Worm (Caenorhabditis elegans) whole organism, late embryonic: Measurements from ENCODE around the gene cat-2.

ENCODE experiments used
- C08G9.2 ChIP-seq: sonication (generic microtip); optimal IDR thresholded peaks from 2 replicates; lab custom pipeline; 2016; ENCODE audit warnings: mild to moderate bottlenecking, missing genetic modification characterization, moderate library complexity, missing compliant biosample characterization
- F13H6.1 ChIP-seq: sonication (generic microtip); optimal IDR thresholded peaks from 2 replicates; lab custom pipeline; 2016; ENCODE audit warnings: missing genetic modification characterization, missing compliant biosample characterization
- K02D7.2 ChIP-seq: sonication (generic microtip); optimal IDR thresholded peaks from 2 replicates; lab custom pipeline; 2017; ENCODE audit warnings: mild to moderate bottlenecking, missing genetic modification characterization, missing compliant biosample characterization
- K09A11.1 ChIP-seq: sonication (generic microtip); optimal IDR thresholded peaks from 2 replicates; lab custom pipeline; 2017; ENCODE audit warnings: antibody characterized with exemption, mild to moderate bottlenecking, missing genetic modification characterization, missing compliant biosample characterization; ENCODE audit not compliant: insufficient read depth
- T23F11.4 ChIP-seq: fragments of 200-800 bp; sonication (Bioruptor generic); optimal IDR thresholded peaks from 2 replicates; lab custom pipeline; 2018; ENCODE audit warnings: mild to moderate bottlenecking, missing genetic modification characterization, missing compliant biosample characterization
- ahr-1 ChIP-seq: sonication (generic microtip); optimal IDR thresholded peaks from 2 replicates; lab custom pipeline; 2016; ENCODE audit warnings: missing genetic modification characterization, missing compliant biosample characterization
- ama-1 ChIP-seq: fragments of 150-350 bp; optimal IDR thresholded peaks from 2 replicates; lab custom pipeline; 2014
- ceh-19 ChIP-seq: fragments of 200-800 bp; sonication (Bioruptor generic); optimal IDR thresholded peaks from 2 replicates; lab custom pipeline; 2018; ENCODE audit warnings: mild to moderate bottlenecking, missing genetic modification characterization, missing compliant biosample characterization
- ceh-22 ChIP-seq: sonication (generic microtip); optimal IDR thresholded peaks from 2 replicates; lab custom pipeline; 2017; ENCODE audit warnings: missing biosample characterization, missing genetic modification characterization
- ceh-30 ChIP-seq: fragments of 150-350 bp; optimal IDR thresholded peaks from 2 replicates; lab custom pipeline; 2014; ENCODE audit warnings: missing biosample characterization, missing genetic modification characterization
- ceh-31 ChIP-seq: sonication (generic microtip); optimal IDR thresholded peaks from 2 replicates; lab custom pipeline; 2016; ENCODE audit warnings: missing genetic modification characterization, missing compliant biosample characterization
- ceh-6 ChIP-seq: fragments of 200-800 bp; sonication (Bioruptor generic); optimal IDR thresholded peaks from 2 replicates; lab custom pipeline; 2018; ENCODE audit warnings: mild to moderate bottlenecking, missing genetic modification characterization, missing compliant biosample characterization
- ceh-9 ChIP-seq: sonication (generic microtip); optimal IDR thresholded peaks from 2 replicates; lab custom pipeline; 2016; ENCODE audit warnings: mild to moderate bottlenecking, missing genetic modification characterization, inconsistent platforms, missing compliant biosample characterization
- dve-1 ChIP-seq: sonication (generic microtip); optimal IDR thresholded peaks from 2 replicates; lab custom pipeline; 2017; ENCODE audit warnings: antibody characterized with exemption, mild to moderate bottlenecking, missing genetic modification characterization, missing compliant biosample characterization
- elt-2 ChIP-seq: sonication (generic microtip); optimal IDR thresholded peaks from 2 replicates; lab custom pipeline; 2016; ENCODE audit warnings: missing genetic modification reagents, missing genetic modification characterization, missing compliant biosample characterization
- elt-4 ChIP-seq: sonication (generic microtip); optimal IDR thresholded peaks from 2 replicates; lab custom pipeline; 2016; ENCODE audit warnings: missing genetic modification characterization, missing compliant biosample characterization
- ets-4 ChIP-seq: sonication (generic microtip); optimal IDR thresholded peaks from 2 replicates; lab custom pipeline; 2016; ENCODE audit warnings: missing genetic modification characterization, missing compliant biosample characterization
- fax-1 ChIP-seq: sonication (generic microtip); optimal IDR thresholded peaks from 2 replicates; lab custom pipeline; 2016; ENCODE audit warnings: missing genotype, missing genetic modification characterization, missing compliant biosample characterization
- fkh-10 ChIP-seq: fragments of 150-350 bp; optimal IDR thresholded peaks from 2 replicates; lab custom pipeline; 2014; ENCODE audit warnings: missing biosample characterization, missing genetic modification reagents, missing genetic modification characterization
- gmeb-2 ChIP-seq: sonication (generic microtip); optimal IDR thresholded peaks from 2 replicates; lab custom pipeline; 2016; ENCODE audit warnings: missing genetic modification characterization, inconsistent platforms, missing compliant biosample characterization
- hlh-13 ChIP-seq: fragments of 200-800 bp; sonication (Bioruptor generic); optimal IDR thresholded peaks from 2 replicates; lab custom pipeline; 2018; ENCODE audit warnings: mild to moderate bottlenecking, missing genetic modification characterization, missing compliant biosample characterization
- hlh-15 ChIP-seq: sonication (generic microtip); optimal IDR thresholded peaks from 2 replicates; lab custom pipeline; 2016; ENCODE audit warnings: missing genetic modification characterization, missing compliant biosample characterization
- hlh-30 ChIP-seq: sonication (generic microtip); optimal IDR thresholded peaks from 2 replicates; lab custom pipeline; 2017; ENCODE audit warnings: antibody characterized with exemption, missing genetic modification characterization, missing compliant biosample characterization; ENCODE audit not compliant: insufficient read depth
- hlh-8 ChIP-seq: sonication (generic microtip); optimal IDR thresholded peaks from 2 replicates; lab custom pipeline; 2016; ENCODE audit warnings: missing genotype, missing genetic modification characterization, missing compliant biosample characterization
- lim-6 ChIP-seq: sonication (generic microtip); optimal IDR thresholded peaks from 2 replicates; lab custom pipeline; 2016; ENCODE audit warnings: missing genetic modification characterization, missing compliant biosample characterization
- mec-3 ChIP-seq: sonication (generic microtip); optimal IDR thresholded peaks from 2 replicates; lab custom pipeline; 2016; ENCODE audit warnings: borderline replicate concordance, missing genetic modification characterization, missing compliant biosample characterization
- nfya-1 ChIP-seq: sonication (generic microtip); optimal IDR thresholded peaks from 2 replicates; lab custom pipeline; 2017; ENCODE audit warnings: missing genetic modification characterization, mild to moderate bottlenecking, missing compliant biosample characterization, antibody characterized with exemption, moderate library complexity
- nhr-11 ChIP-seq: fragments of 150-350 bp; optimal IDR thresholded peaks from 2 replicates; lab custom pipeline; 2014; ENCODE audit warnings: missing biosample characterization, missing genetic modification characterization
- pax-1 ChIP-seq: fragments of 150-350 bp; optimal IDR thresholded peaks from 2 replicates; lab custom pipeline; 2014; ENCODE audit warnings: missing biosample characterization, missing genetic modification characterization
- pha-4 ChIP-seq: fragments of 150-350 bp; optimal IDR thresholded peaks from 2 replicates; lab custom pipeline; 2018; ENCODE audit warnings: missing biosample characterization, missing genetic modification reagents, missing genetic modification characterization
- pqm-1 ChIP-seq: sonication (generic microtip); optimal IDR thresholded peaks from 2 replicates; lab custom pipeline; 2016; ENCODE audit warnings: missing genetic modification characterization, missing compliant biosample characterization
- pros-1 ChIP-seq: fragments of 150-350 bp; optimal IDR thresholded peaks from 2 replicates; lab custom pipeline; 2014; ENCODE audit warnings: missing biosample characterization, missing genetic modification reagents, missing genetic modification characterization
- ref-2 ChIP-seq: sonication (generic microtip); optimal IDR thresholded peaks from 2 replicates; lab custom pipeline; 2016; ENCODE audit warnings: missing genetic modification characterization, missing compliant biosample characterization
- rnt-1 ChIP-seq: sonication (generic microtip); optimal IDR thresholded peaks from 2 replicates; lab custom pipeline; 2016; ENCODE audit warnings: missing genetic modification characterization, missing compliant biosample characterization
- sdc-2 ChIP-seq: sonication (generic microtip); optimal IDR thresholded peaks from 2 replicates; lab custom pipeline; 2016; ENCODE audit warnings: missing genotype, missing genetic modification characterization, missing compliant biosample characterization
- syd-9 ChIP-seq: sonication (generic microtip); optimal IDR thresholded peaks from 2 replicates; lab custom pipeline; 2016; ENCODE audit warnings: mild to moderate bottlenecking, missing genetic modification characterization, moderate library complexity, missing compliant biosample characterization
- tbx-2 ChIP-seq: sonication (generic microtip); optimal IDR thresholded peaks from 2 replicates; lab custom pipeline; 2016; ENCODE audit warnings: missing genetic modification characterization, missing compliant biosample characterization
- tbx-7 ChIP-seq: sonication (generic microtip); optimal IDR thresholded peaks from 2 replicates; lab custom pipeline; 2016; ENCODE audit warnings: missing genotype, missing genetic modification characterization, missing compliant biosample characterization
- unc-42 ChIP-seq: sonication (generic microtip); optimal IDR thresholded peaks from 2 replicates; lab custom pipeline; 2016; ENCODE audit warnings: missing genotype, missing genetic modification characterization, missing compliant biosample characterization
- unc-55 ChIP-seq: sonication (generic microtip); optimal IDR thresholded peaks from 2 replicates; lab custom pipeline; 2017; ENCODE audit warnings: missing biosample characterization, missing genetic modification reagents, missing genetic modification characterization
- unc-86 ChIP-seq: sonication (generic microtip); optimal IDR thresholded peaks from 2 replicates; lab custom pipeline; 2016; ENCODE audit warnings: missing genetic modification characterization, missing compliant biosample characterization
- zip-5 ChIP-seq: sonication (generic microtip); optimal IDR thresholded peaks from 2 replicates; lab custom pipeline; 2016; ENCODE audit warnings: missing genetic modification characterization, missing compliant biosample characterization
- ztf-16 ChIP-seq: sonication (generic microtip); optimal IDR thresholded peaks from 2 replicates; lab custom pipeline; 2017; ENCODE audit warnings: missing genetic modification characterization, missing compliant biosample characterization

Gene cat-2

ce11 chrII:221212-221611, 36.4 kb upstream of the cat-2 start (continued):
- TF ChIP-seq fax-1 (peak; percentile 31), F13H6.1 (peak; percentile 2), ceh-31 (tag; lab: Kevin White, UChicago) (peak; percentile 69), tbx-7 (tag; lab: Kevin White, UChicago) (no peak), sdc-2 (tag; lab: Kevin White, UChicago) (peak; percentile 18), hlh-15 (tag; lab: Kevin White, UChicago) (no peak), ceh-19 (GFP tag; lab: Kevin White, UChicago) (peak; percentile 10), gmeb-2 (tag; lab: Kevin White, UChicago) (no peak), nfya-1 (tag; lab: Kevin White, UChicago) (peak; percentile 67), hlh-8 (peak; percentile 1)

- no peak for TF ChIP-seq rnt-1 (tag; lab: Kevin White, UChicago)
These were observed 25.0 kb upstream of the cat-2 start, which contains the start of gene Y43H11AL.1 for ce11 chrII:232641-233040. TSS of gene Y43H11AL.1 (minus strand) at chrII:232741.

DNA sequence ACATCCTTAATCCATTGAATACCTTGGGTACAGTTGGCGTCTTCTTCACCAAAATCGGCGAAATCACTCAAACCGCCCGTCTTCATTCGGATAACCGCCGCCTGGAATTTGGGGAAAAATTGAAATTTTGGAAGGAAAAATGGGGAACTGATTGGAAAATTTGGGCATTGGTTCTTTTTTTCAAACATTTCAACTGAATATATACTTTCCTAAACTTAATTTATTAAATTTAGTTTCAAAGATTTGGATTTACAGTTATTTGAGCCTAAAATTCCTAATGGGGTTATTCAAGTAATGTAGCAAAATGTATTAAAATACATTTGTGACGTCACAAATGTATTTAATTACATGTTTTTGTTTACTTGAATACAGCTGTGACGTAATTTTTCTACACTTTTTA, 19.9 kb upstream of the cat-2 start, which contains the start of gene laat-1:
laat-1 (minus strand) TSS at position 101 of the 400 bp plus-strand sequence.
- TF ChIP-seq pax-1 (tag; lab: Kevin White, UChicago): no peak
- TF ChIP-seq zip-5 (tag; lab: Kevin White, UChicago): no peak
- no peak for TF ChIP-seq sdc-2 (tag; lab: Kevin White, UChicago)
- no peak for TF ChIP-seq elt-4
- no peak for TF ChIP-seq fax-1
- TF ChIP-seq hlh-15 (tag; lab: Kevin White, UChicago): no peak
- no peak for TF ChIP-seq tbx-7 (tag; lab: Kevin White, UChicago)
- TF ChIP-seq fkh-10: no peak
- no peak for TF ChIP-seq dve-1
- no peak for TF ChIP-seq unc-86 (tag; lab: Kevin White, UChicago)

ce11 chrII:240043-240442, 17.6 kb upstream of the cat-2 start:
- TF ChIP-seq elt-2 (tag; lab: Kevin White, UChicago): peak; percentile 83
- peak; percentile 24 for TF ChIP-seq pqm-1 (tag; lab: Kevin White, UChicago)
- no peak for TF ChIP-seq nfya-1 (tag; lab: Kevin White, UChicago)

DNA sequence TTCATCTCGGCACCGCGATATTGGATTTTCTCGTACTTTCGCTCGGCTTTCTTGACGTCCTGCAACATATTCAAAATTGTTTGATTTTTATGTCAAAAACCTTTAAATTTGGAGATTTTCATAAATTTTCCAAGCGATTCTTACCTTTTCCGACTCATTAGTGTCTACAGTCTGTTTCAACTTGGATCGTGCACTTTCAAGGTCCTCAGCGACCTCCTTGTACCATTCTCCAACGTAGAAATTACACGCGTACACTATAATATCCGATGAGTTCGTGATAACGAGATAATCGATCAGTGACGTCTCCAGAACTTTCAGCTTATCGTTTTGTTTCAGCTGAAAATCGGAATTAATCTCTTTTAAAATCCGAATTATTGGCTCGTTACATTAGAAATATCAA, 9.9 kb upstream of the cat-2 start:
- TF ChIP-seq dve-1: no peak
- TF ChIP-seq pqm-1 (tag; lab: Kevin White, UChicago): no peak
- TF ChIP-seq ceh-9 (tag; lab: Kevin White, UChicago): no peak
- no peak for TF ChIP-seq ets-4 (tag; lab: Kevin White, UChicago)
- no peak for TF ChIP-seq ref-2
- no peak for TF ChIP-seq tbx-2 (tag; lab: Kevin White, UChicago)
- TF ChIP-seq unc-55 (GFP tag; lab: Kevin White, UChicago): no peak
- no peak for TF ChIP-seq ceh-19 (GFP tag; lab: Kevin White, UChicago)
- TF ChIP-seq elt-4: no peak
- no peak for TF ChIP-seq ceh-30 (tag; lab: Kevin White, UChicago)
- no peak for TF ChIP-seq K09A11.1

- no peak for TF ChIP-seq nhr-11 (tag; lab: Kevin White, UChicago)
- peak; percentile 99 for TF ChIP-seq unc-42 (tag; lab: Kevin White, UChicago)
- peak; percentile 94 for TF ChIP-seq rnt-1 (tag; lab: Kevin White, UChicago)
- TF ChIP-seq syd-9 (tag; lab: Kevin White, UChicago): peak; percentile 26
- TF ChIP-seq lim-6 (tag; lab: Kevin White, UChicago): no peak
- peak; percentile 57 for TF ChIP-seq ahr-1
- TF ChIP-seq ceh-22 (tag; lab: Kevin White, UChicago): no peak
- TF ChIP-seq K02D7.2: peak; percentile 46
- peak; percentile 87 for TF ChIP-seq C08G9.2 (tag; lab: Kevin White, UChicago)
- TF ChIP-seq ceh-6: peak; percentile 59
- TF ChIP-seq hlh-30 (tag; lab: Kevin White, UChicago): peak; percentile 10
- TF ChIP-seq tbx-2 (tag; lab: Kevin White, UChicago): peak; percentile 93
- TF ChIP-seq hlh-13 (GFP tag; lab: Kevin White, UChicago): peak; percentile 25
- peak; percentile 67 for TF ChIP-seq K09A11.1
- peak; percentile 85 for TF ChIP-seq mec-3 (tag; lab: Kevin White, UChicago)
- TF ChIP-seq T23F11.4 (GFP tag; lab: Kevin White, UChicago): peak; percentile 56
- no peak for TF ChIP-seq pros-1
- peak; percentile 63 for TF ChIP-seq zip-5 (tag; lab: Kevin White, UChicago)
- peak; percentile 79 for TF ChIP-seq ztf-16 (tag; lab: Kevin White, UChicago)
- TF ChIP-seq ama-1 (lab: Kevin White, UChicago): no peak
- peak; percentile 63 for TF ChIP-seq gmeb-2 (tag; lab: Kevin White, UChicago)
- no peak for TF ChIP-seq elt-4
- TF ChIP-seq pha-4: no peak
- peak; percentile 84 for TF ChIP-seq fkh-10
These were observed 2.5 kb upstream of the cat-2 start for ce11 chrII:255124-255523.
